Worm (Caenorhabditis elegans): ENCODE measurements around the gene adt-3.

The adt-3 gene

DNA sequence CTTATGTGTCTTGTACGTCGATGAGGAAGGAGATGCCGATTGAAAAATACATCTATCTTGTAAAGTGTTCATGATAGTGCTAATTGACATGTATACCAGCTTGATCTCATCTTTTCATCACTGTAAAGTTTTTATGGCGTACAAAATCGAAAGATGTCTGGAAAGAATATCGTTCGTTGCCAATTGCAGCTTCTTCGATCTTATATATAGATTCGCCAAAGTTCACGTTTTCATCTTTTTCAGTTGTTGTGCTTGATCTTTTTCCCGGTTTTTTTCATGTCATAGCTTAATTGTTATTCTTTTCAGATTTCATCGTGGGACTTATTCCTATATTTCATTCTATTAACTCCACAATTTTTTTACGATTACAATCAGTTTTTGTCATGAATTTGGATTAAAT is at the start of gene adt-3:
TSS of gene adt-3 (plus strand) at position 301 of the 400 bp plus-strand sequence.
- TF ChIP-seq ztf-23 (GFP tag; IDR thresholded peaks at IDR 0.05) (no peak), flt-1 (GFP tag; IDR thresholded peaks at IDR 0.05) (no peak), ztf-29 (GFP tag; IDR thresholded peaks at IDR 0.05) (no peak)

DNA sequence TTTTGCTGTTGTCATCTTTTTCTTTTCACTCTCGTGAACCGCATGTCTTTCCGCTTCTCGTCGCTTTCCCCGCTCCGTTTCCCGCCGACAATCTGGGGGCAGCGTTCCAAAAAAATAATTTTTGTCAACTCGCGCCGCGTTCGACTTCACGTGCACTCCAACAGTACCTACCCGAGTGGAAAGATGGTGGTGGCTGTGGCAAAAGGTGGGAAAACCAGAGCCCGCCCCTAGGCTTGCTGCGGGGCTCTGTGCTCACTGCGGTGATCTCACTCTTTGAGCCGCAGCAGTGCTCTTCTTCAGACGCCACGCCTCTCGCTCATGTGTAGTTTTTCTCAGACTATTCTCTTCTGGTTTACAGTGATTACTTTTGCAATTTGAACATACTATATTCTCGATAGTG is 43.9 kb upstream of the adt-3 start:
- TF ChIP-seq cog-1 (tag; optimal IDR thresholded peaks at IDR 0.05) (no peak), ztf-29 (GFP tag; IDR thresholded peaks at IDR 0.05) (no peak), klf-2 (GFP tag; conservative IDR thresholded peaks at IDR 0.05) (no peak)

DNA sequence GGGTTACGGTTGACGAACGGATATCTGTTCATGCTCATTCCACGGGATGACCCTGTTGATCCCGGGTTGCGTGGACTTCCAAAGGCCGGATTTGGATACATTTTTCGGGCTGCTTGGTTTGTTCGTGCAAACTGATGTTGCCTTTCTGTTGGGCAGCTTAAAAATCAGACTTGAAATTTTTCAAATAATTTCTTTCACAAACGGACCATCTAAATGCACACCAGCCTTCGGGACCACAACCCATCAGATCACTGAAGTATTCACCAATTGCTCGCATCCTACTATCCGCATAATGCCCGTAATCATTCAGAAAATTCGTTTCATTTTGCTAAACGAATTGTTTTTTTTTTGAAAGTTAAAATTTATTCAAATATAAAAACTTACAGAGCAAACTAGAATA is 35.9 kb upstream of the adt-3 start, which contains the start of gene F47F2.3:
TSS of gene F47F2.3 (minus strand) at position 101 of the 400 bp plus-strand sequence.
- TF ChIP-seq cog-1 (tag; optimal IDR thresholded peaks at IDR 0.05) (no peak), ref-1 (GFP tag; conservative IDR thresholded peaks at IDR 0.05) (no peak), med-1 (GFP tag; optimal IDR thresholded peaks at IDR 0.05; ENCODE audit: insufficient read depth) (no peak), klf-2 (GFP tag; conservative IDR thresholded peaks at IDR 0.05) (no peak), flt-1 (GFP tag; IDR thresholded peaks at IDR 0.05) (no peak), ztf-29 (GFP tag; IDR thresholded peaks at IDR 0.05) (no peak)

DNA sequence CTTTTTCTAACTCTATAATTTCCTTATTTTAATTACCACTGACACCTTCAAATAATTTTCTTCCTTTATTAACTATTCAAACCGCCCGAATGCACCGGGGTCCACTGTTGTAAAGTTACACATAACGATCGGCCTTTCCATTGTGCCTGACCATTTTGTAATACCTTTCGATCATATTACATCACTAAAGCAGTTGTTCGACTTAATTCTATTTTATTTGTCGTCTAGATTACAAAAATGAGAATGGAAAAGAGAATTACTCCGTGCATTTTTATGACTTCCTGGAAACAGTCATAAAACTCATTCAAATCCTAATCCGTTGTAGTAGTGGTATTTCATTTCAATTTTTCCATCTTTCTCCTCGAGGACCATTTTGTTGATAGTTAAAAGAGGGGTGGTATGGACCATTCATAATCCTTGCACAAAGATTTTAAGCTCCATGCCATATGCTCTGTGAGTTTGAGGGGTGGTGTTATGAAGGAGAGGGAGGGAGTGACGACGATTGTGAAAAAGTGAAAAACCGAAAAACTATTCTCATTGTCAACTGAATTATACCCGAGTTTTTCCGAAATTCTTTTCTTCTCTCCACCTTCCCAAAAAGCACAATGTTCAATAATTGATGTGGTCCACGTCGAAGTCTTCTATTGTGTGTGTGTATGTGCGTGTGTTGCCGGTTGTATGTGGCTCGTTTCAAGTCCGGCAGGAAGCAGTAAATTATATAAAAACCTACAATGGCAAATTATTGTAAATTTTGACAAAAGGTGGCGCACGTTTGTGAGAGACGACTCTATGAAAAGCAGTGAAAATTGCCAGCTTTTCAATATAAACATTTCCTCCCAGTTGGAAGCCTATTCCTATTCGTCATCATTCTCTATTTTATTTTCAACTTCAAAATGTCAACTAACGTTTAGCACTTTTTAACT is 32.9 kb upstream of the adt-3 start:
- TF ChIP-seq klf-2 (GFP tag; conservative IDR thresholded peaks at IDR 0.05) (no peak), T22C8.4 (GFP tag; IDR thresholded peaks at IDR 0.05) (no peak), med-1 (GFP tag; optimal IDR thresholded peaks at IDR 0.05; ENCODE audit: insufficient read depth) (no peak), tab-1 (GFP tag; IDR thresholded peaks at IDR 0.05) (no peak), cog-1 (tag; optimal IDR thresholded peaks at IDR 0.05) (no peak), ztf-23 (GFP tag; IDR thresholded peaks at IDR 0.05) (no peak), flt-1 (GFP tag; IDR thresholded peaks at IDR 0.05) (no peak), ref-1 (GFP tag; conservative IDR thresholded peaks at IDR 0.05) (no peak), ztf-29 (GFP tag; IDR thresholded peaks at IDR 0.05) (no peak)

DNA sequence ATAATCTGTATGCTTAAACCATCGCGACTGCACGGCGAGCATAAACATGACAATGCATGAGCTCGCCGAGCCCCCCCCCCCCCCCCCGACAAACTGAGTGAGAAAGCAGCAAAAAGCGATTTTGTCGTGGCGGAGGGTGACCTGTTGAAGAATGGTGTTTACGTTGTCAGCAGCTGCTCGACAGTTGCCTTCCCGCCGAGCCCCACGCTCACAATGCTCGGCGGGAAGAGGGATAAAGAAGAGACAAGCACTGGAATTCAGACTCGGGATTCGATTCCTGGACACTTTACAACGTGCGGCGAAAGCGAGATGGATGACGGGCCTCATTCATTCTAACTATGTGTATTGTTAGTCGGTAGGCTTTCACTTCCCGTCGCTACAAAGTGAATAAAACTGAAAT is 30.7 kb upstream of the adt-3 start:
- TF ChIP-seq ztf-23 (GFP tag; IDR thresholded peaks at IDR 0.05), result no peak
- no peak for TF ChIP-seq flt-1 (GFP tag; IDR thresholded peaks at IDR 0.05)
- TF ChIP-seq med-1 (GFP tag; optimal IDR thresholded peaks at IDR 0.05; ENCODE audit: insufficient read depth), result no peak
- no peak for TF ChIP-seq cog-1 (tag; optimal IDR thresholded peaks at IDR 0.05)
- no peak for TF ChIP-seq ztf-29 (GFP tag; IDR thresholded peaks at IDR 0.05)
- TF ChIP-seq T22C8.4 (GFP tag; IDR thresholded peaks at IDR 0.05), result no peak
- TF ChIP-seq tab-1 (GFP tag; IDR thresholded peaks at IDR 0.05), result no peak
- TF ChIP-seq klf-2 (GFP tag; conservative IDR thresholded peaks at IDR 0.05), result no peak
- TF ChIP-seq ref-1 (GFP tag; conservative IDR thresholded peaks at IDR 0.05), result no peak

DNA sequence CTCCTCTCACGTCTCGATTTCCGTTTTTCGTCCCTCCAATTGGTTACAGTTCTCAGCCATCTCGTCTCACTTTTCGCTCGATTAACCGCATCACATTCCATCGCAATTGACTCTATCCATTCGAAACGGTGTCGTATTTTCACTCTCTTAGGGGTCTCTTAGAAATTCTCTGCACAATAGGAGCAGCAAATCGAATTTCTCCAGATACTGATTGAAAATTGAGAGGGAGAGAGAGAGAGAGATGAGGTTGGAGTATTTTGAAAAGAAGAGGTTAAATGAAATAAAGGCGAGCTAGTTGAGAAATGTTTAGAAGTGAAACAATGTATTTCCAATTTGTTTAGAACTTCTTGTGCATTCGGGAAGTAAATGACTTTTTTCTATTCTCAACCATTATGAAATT is 30.1 kb upstream of the adt-3 start:
- no peak for TF ChIP-seq cog-1 (tag; optimal IDR thresholded peaks at IDR 0.05)
- TF ChIP-seq ref-1 (GFP tag; conservative IDR thresholded peaks at IDR 0.05), result no peak
- no peak for TF ChIP-seq tab-1 (GFP tag; IDR thresholded peaks at IDR 0.05)
- TF ChIP-seq T22C8.4 (GFP tag; IDR thresholded peaks at IDR 0.05), result no peak
- no peak for TF ChIP-seq flt-1 (GFP tag; IDR thresholded peaks at IDR 0.05)
- TF ChIP-seq med-1 (GFP tag; optimal IDR thresholded peaks at IDR 0.05; ENCODE audit: insufficient read depth), result no peak

DNA sequence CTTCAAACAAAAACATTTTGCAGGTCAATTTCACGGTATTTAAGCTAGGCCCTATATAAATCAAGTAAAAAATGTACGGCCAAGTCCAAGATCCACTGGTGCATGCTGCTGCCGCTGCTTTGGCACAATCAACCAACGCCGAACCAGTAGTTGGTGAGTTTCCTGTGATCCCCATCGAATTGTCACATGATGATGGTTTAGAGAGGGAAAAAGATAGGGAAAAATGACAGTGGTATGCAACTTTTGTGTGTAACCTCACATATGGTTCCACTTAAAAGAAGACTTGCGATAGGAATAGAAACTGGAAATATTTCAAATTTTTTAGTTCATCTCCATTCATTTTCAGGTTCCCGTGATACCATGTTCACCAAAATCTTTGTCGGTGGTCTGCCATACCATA is 26.9 kb upstream of the adt-3 start, which contains the start of gene sup-12:
TSS of gene sup-12 (plus strand) at position 17 of the 400 bp plus-strand sequence.
- no peak for TF ChIP-seq T22C8.4 (GFP tag; IDR thresholded peaks at IDR 0.05)
- TF ChIP-seq med-1 (GFP tag; optimal IDR thresholded peaks at IDR 0.05; ENCODE audit: insufficient read depth), result no peak
- no peak for TF ChIP-seq klf-2 (GFP tag; conservative IDR thresholded peaks at IDR 0.05)
- TF ChIP-seq flt-1 (GFP tag; IDR thresholded peaks at IDR 0.05), result no peak
- TF ChIP-seq ztf-29 (GFP tag; IDR thresholded peaks at IDR 0.05), result no peak

DNA sequence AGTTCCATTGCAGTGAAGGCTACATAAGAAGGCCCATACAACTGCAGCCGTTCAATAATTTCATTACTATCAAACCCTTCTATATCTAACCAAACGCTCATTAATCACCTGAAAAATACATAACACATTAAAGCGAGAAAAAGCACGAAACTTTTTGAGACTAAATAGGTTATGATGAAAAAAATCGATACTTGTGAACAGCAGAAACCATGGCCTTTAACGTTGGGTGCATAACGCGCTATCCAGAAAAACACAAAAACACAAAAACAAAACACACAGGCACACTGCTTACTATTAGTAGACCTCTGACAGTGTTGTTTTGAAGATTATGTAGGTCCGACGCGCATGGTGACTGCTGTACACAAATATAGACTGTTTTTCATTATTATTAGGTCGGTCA is 20.2 kb upstream of the adt-3 start, which contains the start of gene T22B2.5:
TSS of gene T22B2.5 (minus strand) at position 101 of the 400 bp plus-strand sequence.
- TF ChIP-seq ztf-29 (GFP tag; IDR thresholded peaks at IDR 0.05) (no peak), cog-1 (tag; optimal IDR thresholded peaks at IDR 0.05) (no peak), flt-1 (GFP tag; IDR thresholded peaks at IDR 0.05) (no peak), klf-2 (GFP tag; conservative IDR thresholded peaks at IDR 0.05) (no peak), ztf-23 (GFP tag; IDR thresholded peaks at IDR 0.05) (no peak), tab-1 (GFP tag; IDR thresholded peaks at IDR 0.05) (no peak), T22C8.4 (GFP tag; IDR thresholded peaks at IDR 0.05) (no peak), ref-1 (GFP tag; conservative IDR thresholded peaks at IDR 0.05) (no peak), med-1 (GFP tag; optimal IDR thresholded peaks at IDR 0.05; ENCODE audit: insufficient read depth) (no peak)

DNA sequence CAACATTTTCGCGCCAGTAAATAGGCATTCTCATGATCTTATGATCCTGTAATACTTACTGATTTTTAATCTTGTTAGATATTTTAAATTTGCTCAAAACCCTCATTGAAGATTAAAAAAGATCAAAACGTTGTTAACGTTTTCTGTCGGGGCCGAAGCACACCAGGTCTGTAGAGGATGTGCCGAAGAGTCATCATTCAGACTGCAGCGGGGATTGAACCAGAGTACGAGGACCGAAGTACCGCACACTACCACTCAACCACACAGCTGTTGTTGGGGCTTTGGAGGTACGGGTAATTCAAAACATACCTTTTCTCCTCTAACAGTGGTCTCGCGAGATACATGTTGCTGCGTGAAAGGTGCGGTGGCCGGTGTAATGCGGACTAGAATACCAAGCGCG is 17.2 kb upstream of the adt-3 start:
- TF ChIP-seq ztf-29 (GFP tag; IDR thresholded peaks at IDR 0.05), result peak; percentile 61
- peak; percentile 70; the same call in 1 of the 2 replicates for TF ChIP-seq klf-2 (GFP tag; conservative IDR thresholded peaks at IDR 0.05)
- no peak for TF ChIP-seq ztf-23 (GFP tag; IDR thresholded peaks at IDR 0.05)
- TF ChIP-seq flt-1 (GFP tag; IDR thresholded peaks at IDR 0.05), result peak; percentile 82
- peak; percentile 16 for TF ChIP-seq med-1 (GFP tag; optimal IDR thresholded peaks at IDR 0.05; ENCODE audit: insufficient read depth)
- TF ChIP-seq tab-1 (GFP tag; IDR thresholded peaks at IDR 0.05), result peak; percentile 74; the same call in 1 of the 2 replicates
- peak; percentile 49; the same call in 1 of the 2 replicates for TF ChIP-seq T22C8.4 (GFP tag; IDR thresholded peaks at IDR 0.05)
- TF ChIP-seq cog-1 (tag; optimal IDR thresholded peaks at IDR 0.05), result no peak
- 0 out of 2 replicates have a peak, but pooled peaks have one; percentile 43 for TF ChIP-seq ref-1 (GFP tag; conservative IDR thresholded peaks at IDR 0.05)

DNA sequence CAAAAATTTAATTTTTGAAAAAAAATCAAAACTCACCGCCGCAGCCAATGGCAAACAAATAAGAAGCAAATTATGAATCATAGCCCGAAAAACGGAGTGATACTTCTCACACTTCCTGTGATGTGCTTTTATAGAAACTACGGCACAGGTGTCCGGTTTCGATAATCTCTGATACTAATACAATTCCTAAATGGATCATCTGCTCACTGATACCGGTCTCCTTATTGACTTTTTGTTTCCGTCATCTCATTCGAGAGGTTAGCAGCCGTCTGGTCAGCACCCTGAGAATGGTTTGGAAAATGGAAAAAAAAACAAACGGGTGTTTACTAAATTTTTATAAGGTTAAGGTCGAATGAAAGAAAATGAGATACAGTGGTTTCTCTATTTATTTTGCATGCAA is 15.7 kb upstream of the adt-3 start, which contains the start of gene idpp-9:
TSS of gene idpp-9 (minus strand) at position 101 of the 400 bp plus-strand sequence.
- TF ChIP-seq klf-2 (GFP tag; conservative IDR thresholded peaks at IDR 0.05), result no peak
- TF ChIP-seq ztf-23 (GFP tag; IDR thresholded peaks at IDR 0.05), result no peak
- no peak for TF ChIP-seq ref-1 (GFP tag; conservative IDR thresholded peaks at IDR 0.05)
- no peak for TF ChIP-seq ztf-29 (GFP tag; IDR thresholded peaks at IDR 0.05)
- no peak for TF ChIP-seq med-1 (GFP tag; optimal IDR thresholded peaks at IDR 0.05; ENCODE audit: insufficient read depth)
- TF ChIP-seq T22C8.4 (GFP tag; IDR thresholded peaks at IDR 0.05), result no peak
- TF ChIP-seq cog-1 (tag; optimal IDR thresholded peaks at IDR 0.05), result no peak
- TF ChIP-seq flt-1 (GFP tag; IDR thresholded peaks at IDR 0.05), result no peak
- no peak for TF ChIP-seq tab-1 (GFP tag; IDR thresholded peaks at IDR 0.05)
